Fruit fly (Drosophila melanogaster): ENCODE results near the gene CG34150.

The CG34150 gene

DNA sequence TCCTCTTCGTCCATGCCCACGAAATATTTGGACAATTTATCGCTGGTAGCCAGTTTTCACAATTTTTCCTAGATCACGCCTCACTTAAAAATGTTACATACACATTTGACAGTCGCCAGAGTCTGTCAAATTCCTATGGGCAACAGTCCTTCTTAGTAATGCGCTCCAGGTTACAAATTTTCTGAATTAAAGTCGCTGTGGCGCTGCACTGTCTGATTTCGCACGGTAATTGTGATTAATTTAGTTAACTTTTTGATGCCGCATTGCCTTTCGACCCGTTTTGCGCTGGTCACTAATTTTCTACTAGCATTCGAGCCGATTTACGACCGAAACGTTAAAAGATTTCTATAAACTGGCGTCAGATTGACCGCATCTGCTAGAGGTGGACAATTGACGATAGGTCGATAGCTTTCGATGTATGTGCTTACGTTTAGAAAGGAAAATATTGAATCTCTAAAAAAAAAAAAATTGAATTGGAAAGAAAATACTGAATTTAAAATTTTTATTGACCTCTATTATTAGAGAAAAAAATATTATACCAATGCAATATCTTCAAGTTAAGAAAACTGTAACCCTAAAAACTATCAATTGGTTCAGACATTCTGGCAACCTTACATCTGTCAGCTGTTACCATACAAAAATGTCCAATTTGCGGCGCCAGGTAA, at the start of gene CG34150, which contains the start of gene lili (continued):
- no peak for TF ChIP-seq OdsH (GFP tag; optimal IDR thresholded peaks at IDR 0.05)
- TF ChIP-seq Eip75B (GFP tag; optimal IDR thresholded peaks at IDR 0.05) = no peak
- no peak for TF ChIP-seq CG34406 (GFP tag; optimal IDR thresholded peaks at IDR 0.05)
- no peak for TF ChIP-seq fkh (GFP tag; optimal IDR thresholded peaks at IDR 0.05)
- no peak for TF ChIP-seq CG1621 (tag; optimal IDR thresholded peaks at IDR 0.05)
- peak; percentile 69 for TF ChIP-seq lz (GFP tag; optimal IDR thresholded peaks at IDR 0.05)
- no peak for TF ChIP-seq CG6808 (GFP tag; optimal IDR thresholded peaks at IDR 0.05)
- TF ChIP-seq vri (GFP tag; optimal IDR thresholded peaks at IDR 0.05) = no peak
- peak; percentile 33 for TF ChIP-seq CG6792 (GFP tag; optimal IDR thresholded peaks at IDR 0.05)

dm6 chr3R:24764971-24765370, 49.1 kb upstream of the CG34150 start, which contains the start of gene AstA:
TSS of gene AstA (minus strand) at chr3R:24765071.
- TF ChIP-seq CG15336 (GFP tag; IDR thresholded peaks at IDR 0.05) (no peak), CG6854 (GFP tag; optimal IDR thresholded peaks at IDR 0.05) (no peak), CG1621 (tag; optimal IDR thresholded peaks at IDR 0.05) (no peak), CG6163 (GFP tag; IDR thresholded peaks at IDR 0.05) (no peak), cyc (GFP tag; optimal IDR thresholded peaks at IDR 0.05) (no peak), fkh (GFP tag; optimal IDR thresholded peaks at IDR 0.05) (no peak), Hr38 (GFP tag; optimal IDR thresholded peaks at IDR 0.05) (no peak), Gug (GFP tag; IDR thresholded peaks at IDR 0.05) (no peak), topi (GFP tag; optimal IDR thresholded peaks at IDR 0.05) (no peak), svp (GFP tag) (no peak), Ets96B (tag; optimal IDR thresholded peaks at IDR 0.05) (no peak), pdm3 (GFP tag; optimal IDR thresholded peaks at IDR 0.05) (no peak), CG8119 (GFP tag; IDR thresholded peaks at IDR 0.05) (no peak), CG6792 (GFP tag; optimal IDR thresholded peaks at IDR 0.05) (no peak)

DNA sequence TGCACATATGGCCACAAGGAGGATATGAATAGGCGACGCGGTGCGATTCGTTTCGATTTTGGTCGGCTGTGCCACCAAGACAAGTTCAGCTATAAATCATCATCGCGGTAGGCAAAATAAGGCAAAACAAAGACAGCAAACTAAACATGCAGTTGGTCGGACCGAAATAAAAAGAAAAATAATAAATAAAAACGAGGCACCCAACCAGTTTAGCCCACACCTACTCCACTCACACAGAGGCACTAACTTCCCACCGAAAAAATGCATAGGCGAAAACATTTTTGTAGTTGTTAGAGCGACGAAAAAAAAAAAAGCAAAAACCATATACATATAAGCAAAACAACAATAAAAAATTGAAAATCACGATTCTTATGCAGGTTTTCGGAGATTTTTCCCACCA, 47.4 kb upstream of the CG34150 start:
- TF ChIP-seq Hr4 (GFP tag; optimal IDR thresholded peaks at IDR 0.05) (peak; percentile 5), CG11294 (GFP tag; IDR thresholded peaks at IDR 0.05) (no peak), CG6276 (GFP tag; optimal IDR thresholded peaks at IDR 0.05) (peak; percentile 56), CG8119 (GFP tag; IDR thresholded peaks at IDR 0.05) (peak; percentile 75), eg (GFP tag; IDR thresholded peaks at IDR 0.05) (peak; percentile 40; the same call in 2 of the 3 replicates), CG15336 (GFP tag; IDR thresholded peaks at IDR 0.05) (peak; percentile 34; the same call in 1 of the 2 replicates), fkh (GFP tag; optimal IDR thresholded peaks at IDR 0.05) (no peak), CG6854 (GFP tag; optimal IDR thresholded peaks at IDR 0.05) (no peak)

- no peak for TF ChIP-seq CG10631 (GFP tag; optimal IDR thresholded peaks at IDR 0.05)
- peak; percentile 55 for TF ChIP-seq Met (GFP tag; optimal IDR thresholded peaks at IDR 0.05)
- no peak for TF ChIP-seq fd59A (GFP tag; optimal IDR thresholded peaks at IDR 0.05)
- TF ChIP-seq Sox102F (GFP tag; optimal IDR thresholded peaks at IDR 0.05) = peak; percentile 57
- no peak for TF ChIP-seq dac (GFP tag; optimal IDR thresholded peaks at IDR 0.05)
- TF ChIP-seq acj6 (GFP tag; optimal IDR thresholded peaks at IDR 0.05) = no peak
- peak; percentile 23 for TF ChIP-seq achi (GFP tag; optimal IDR thresholded peaks at IDR 0.05)
- 0 out of 3 replicates have a peak, but pooled peaks have one; percentile 42 for TF ChIP-seq CG6163 (GFP tag; IDR thresholded peaks at IDR 0.05)
- peak; percentile 54 for TF ChIP-seq topi (GFP tag; optimal IDR thresholded peaks at IDR 0.05)
- TF ChIP-seq Eip78C (GFP tag) = peak; percentile 58
- no peak for TF ChIP-seq Ets21C (GFP tag; optimal IDR thresholded peaks at IDR 0.05)
- TF ChIP-seq Eip75B (GFP tag; optimal IDR thresholded peaks at IDR 0.05) = peak; percentile 84
- TF ChIP-seq svp (GFP tag) = peak; percentile 49
- TF ChIP-seq CG1621 (tag; optimal IDR thresholded peaks at IDR 0.05) = no peak
- peak; percentile 18 for TF ChIP-seq Lpt (GFP tag; optimal IDR thresholded peaks at IDR 0.05)
- peak; percentile 29 for TF ChIP-seq CG3919 (GFP tag; optimal IDR thresholded peaks at IDR 0.05)
- peak; percentile 100 for TF ChIP-seq Blimp-1 (GFP tag; optimal IDR thresholded peaks at IDR 0.05)
- TF ChIP-seq lz (GFP tag; optimal IDR thresholded peaks at IDR 0.05) = peak; percentile 4
- TF ChIP-seq OdsH (GFP tag; optimal IDR thresholded peaks at IDR 0.05) = peak; percentile 21
These were observed 46.3 kb upstream of the CG34150 start for dm6 chr3R:24767667-24768340.
